Worm (Caenorhabditis elegans): ENCODE measurements around the gene exos-7.

The exos-7 gene

DNA sequence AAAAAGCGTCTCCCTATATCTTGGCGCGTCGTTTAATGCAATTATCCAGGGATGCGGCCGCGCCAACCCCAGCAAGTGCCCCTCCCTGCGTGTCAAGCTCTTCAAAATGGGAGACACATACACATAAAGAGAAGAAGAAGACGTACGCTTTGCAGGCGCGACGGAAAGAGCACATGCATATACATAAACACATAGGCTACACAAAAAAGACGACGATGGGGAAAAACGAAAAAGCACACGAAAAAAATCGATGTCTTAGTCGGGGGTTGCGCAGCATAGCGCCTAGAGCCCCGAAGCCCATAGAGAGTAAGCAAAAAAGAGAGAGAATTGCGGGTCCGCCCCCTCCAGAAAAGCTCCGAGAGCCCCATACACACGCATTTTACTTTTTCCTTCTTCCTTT lies 49.6 kb upstream of the exos-7 start, which contains the start of gene tpan-1 (continued):
- TF ChIP-seq lin-38 (GFP tag; IDR thresholded peaks at IDR 0.05) (no peak), nhr-41 (GFP tag; IDR thresholded peaks at IDR 0.05) (no peak), fkh-10 (GFP tag; optimal IDR thresholded peaks at IDR 0.05) (peak; percentile 53), zag-1 (tag; optimal IDR thresholded peaks at IDR 0.05) (no peak), ctbp-1 (GFP tag; IDR thresholded peaks at IDR 0.05) (peak; percentile 82; the same call in 1 of the 2 replicates), zfp-3 (GFP tag; conservative IDR thresholded peaks at IDR 0.05) (no peak), zip-2 (tag; optimal IDR thresholded peaks at IDR 0.05) (no peak), php-3 (GFP tag; IDR thresholded peaks at IDR 0.05) (no peak), nhr-102 (tag; optimal IDR thresholded peaks at IDR 0.05) (no peak), F44E2.7 (GFP tag; IDR thresholded peaks at IDR 0.05) (no peak), zip-11 (GFP tag; IDR thresholded peaks at IDR 0.05) (no peak), ztf-11 (tag; optimal IDR thresholded peaks at IDR 0.05) (no peak)

DNA sequence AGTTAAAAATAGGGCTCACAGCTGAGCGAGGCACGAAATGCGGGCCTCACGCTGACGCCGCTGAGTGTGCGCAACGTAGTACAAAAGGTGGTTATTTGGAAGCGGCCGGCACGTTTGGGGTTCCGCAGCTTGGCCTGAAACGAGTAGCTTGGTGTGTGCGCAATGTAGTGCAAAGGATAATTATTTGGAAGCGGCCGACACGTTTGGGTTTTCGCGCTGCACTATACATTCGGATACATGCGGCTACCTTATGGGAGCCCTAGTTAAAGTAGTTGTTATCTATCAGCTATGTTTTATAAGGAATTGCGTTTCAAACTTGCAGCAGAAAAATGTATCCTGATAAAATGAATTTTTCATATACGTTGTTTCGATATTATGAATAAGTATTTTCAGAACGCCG lies 48.7 kb upstream of the exos-7 start, which contains the start of gene Y44A6D.1:
Gene Y44A6D.1 (minus strand): TSS at position 23 of the 400 bp plus-strand sequence.
- TF ChIP-seq dmd-6 (GFP tag; IDR thresholded peaks at IDR 0.05), result 0 out of 2 replicates have a peak, but pooled peaks have one; percentile 7
- TF ChIP-seq ZK337.2 (GFP tag; IDR thresholded peaks at IDR 0.05), result no peak
- no peak for TF ChIP-seq saeg-2 (GFP tag; IDR thresholded peaks at IDR 0.05)
- no peak for TF ChIP-seq vab-7 (GFP tag; IDR thresholded peaks at IDR 0.05)
- TF ChIP-seq aha-1 (tag), result peak; percentile 84
- no peak for TF ChIP-seq zfp-2 (tag; optimal IDR thresholded peaks at IDR 0.05)
- no peak for TF ChIP-seq zip-2 (tag; optimal IDR thresholded peaks at IDR 0.05)
- TF ChIP-seq set-16 (GFP tag; IDR thresholded peaks at IDR 0.05), result peak; percentile 37; the same call in 1 of the 2 replicates
- 0 out of 2 replicates have a peak, but pooled peaks have one; percentile 5 for TF ChIP-seq lin-38 (GFP tag; IDR thresholded peaks at IDR 0.05)
- TF ChIP-seq egl-43 (GFP tag; IDR thresholded peaks at IDR 0.05), result 0 out of 2 replicates have a peak, but pooled peaks have one; percentile 39
- TF ChIP-seq F44E2.7 (GFP tag; IDR thresholded peaks at IDR 0.05), result no peak
- TF ChIP-seq hlh-30 (tag; optimal IDR thresholded peaks at IDR 0.05; ENCODE audit: insufficient read depth), result no peak
- TF ChIP-seq nhr-28 (tag; optimal IDR thresholded peaks at IDR 0.05), result no peak

- TF ChIP-seq aha-1 (tag) (peak; percentile 90), saeg-2 (GFP tag; IDR thresholded peaks at IDR 0.05) (no peak), egl-27 (tag; optimal IDR thresholded peaks at IDR 0.05) (no peak), dve-1 (tag; optimal IDR thresholded peaks at IDR 0.05; ENCODE audit: insufficient read depth) (peak; percentile 5), ceh-82 (tag; optimal IDR thresholded peaks at IDR 0.05) (no peak), F44E2.7 (GFP tag; IDR thresholded peaks at IDR 0.05) (no peak), mes-2 (tag; optimal IDR thresholded peaks at IDR 0.05; ENCODE audit: poor library complexity, severe bottlenecking) (no peak), unc-130 (GFP tag; optimal IDR thresholded peaks at IDR 0.05) (no peak), zfp-2 (tag; optimal IDR thresholded peaks at IDR 0.05) (no peak), T20F7.1 (GFP tag; optimal IDR thresholded peaks at IDR 0.05) (peak; percentile 3), dmd-8 (GFP tag; IDR thresholded peaks at IDR 0.05) (no peak), nhr-111 (GFP tag; optimal IDR thresholded peaks at IDR 0.05) (no peak), hlh-30 (tag; optimal IDR thresholded peaks at IDR 0.05; ENCODE audit: insufficient read depth) (no peak), hmg-1.1 (GFP tag; IDR thresholded peaks at IDR 0.05) (no peak), F26F4.8 (GFP tag; conservative IDR thresholded peaks at IDR 0.05) (no peak), ceh-28 (tag; optimal IDR thresholded peaks at IDR 0.05) (no peak), zag-1 (tag; optimal IDR thresholded peaks at IDR 0.05) (peak; percentile 30), attf-4 (tag; optimal IDR thresholded peaks at IDR 0.05) (no peak), T26A8.4 (GFP tag; IDR thresholded peaks at IDR 0.05) (no peak), mdl-1 (tag; optimal IDR thresholded peaks at IDR 0.05) (no peak), snpc-1.2 (GFP tag; IDR thresholded peaks at IDR 0.05) (no peak), mep-1 (tag; optimal IDR thresholded peaks at IDR 0.05) (peak; percentile 9), madf-9 (GFP tag; conservative IDR thresholded peaks at IDR 0.05) (no peak), nhr-102 (tag; optimal IDR thresholded peaks at IDR 0.05) (no peak)
Observed at ce11 chrV:20790616-20791015, 48.0 kb upstream of the exos-7 start.

All from whole organism, L4 larva.